Worm (Caenorhabditis elegans) whole organism, late embryonic: Measurements from ENCODE around the gene F26F12.3.
A peak's percentile ranks its signal among the peaks of the same experiment; 100 is the strongest.

Experiments
- F13H6.1 ChIP-seq: sonication (generic microtip); optimal IDR thresholded peaks from 2 replicates; lab custom pipeline; 2016; ENCODE audit warnings: missing genetic modification characterization, missing compliant biosample characterization
- K02D7.2 ChIP-seq: sonication (generic microtip); optimal IDR thresholded peaks from 2 replicates; lab custom pipeline; 2017; ENCODE audit warnings: mild to moderate bottlenecking, missing genetic modification characterization, missing compliant biosample characterization
- K09A11.1 ChIP-seq: sonication (generic microtip); optimal IDR thresholded peaks from 2 replicates; lab custom pipeline; 2017; ENCODE audit warnings: antibody characterized with exemption, mild to moderate bottlenecking, missing genetic modification characterization, missing compliant biosample characterization; ENCODE audit not compliant: insufficient read depth
- T23F11.4 ChIP-seq: fragments of 200-800 bp; sonication (Bioruptor generic); optimal IDR thresholded peaks from 2 replicates; lab custom pipeline; 2018; ENCODE audit warnings: mild to moderate bottlenecking, missing genetic modification characterization, missing compliant biosample characterization
- ceh-14 ChIP-seq: sonication (generic microtip); optimal IDR thresholded peaks from 2 replicates; lab custom pipeline; 2016; ENCODE audit warnings: missing genotype, missing genetic modification characterization, missing compliant biosample characterization
- ceh-18 ChIP-seq: sonication (generic microtip); optimal IDR thresholded peaks from 2 replicates; lab custom pipeline; 2016; ENCODE audit warnings: missing genetic modification characterization, missing compliant biosample characterization
- ceh-19 ChIP-seq: fragments of 200-800 bp; sonication (Bioruptor generic); optimal IDR thresholded peaks from 2 replicates; lab custom pipeline; 2018; ENCODE audit warnings: mild to moderate bottlenecking, missing genetic modification characterization, missing compliant biosample characterization
- ceh-22 ChIP-seq: sonication (generic microtip); optimal IDR thresholded peaks from 2 replicates; lab custom pipeline; 2017; ENCODE audit warnings: missing biosample characterization, missing genetic modification characterization
- ceh-30 ChIP-seq: fragments of 150-350 bp; optimal IDR thresholded peaks from 2 replicates; lab custom pipeline; 2014; ENCODE audit warnings: missing biosample characterization, missing genetic modification characterization
- ceh-34 ChIP-seq: sonication (generic microtip); optimal IDR thresholded peaks from 2 replicates; lab custom pipeline; 2016; ENCODE audit warnings: mild to moderate bottlenecking, missing genetic modification characterization, missing compliant biosample characterization
- ceh-6 ChIP-seq: fragments of 200-800 bp; sonication (Bioruptor generic); optimal IDR thresholded peaks from 2 replicates; lab custom pipeline; 2018; ENCODE audit warnings: mild to moderate bottlenecking, missing genetic modification characterization, missing compliant biosample characterization
- ceh-9 ChIP-seq: sonication (generic microtip); optimal IDR thresholded peaks from 2 replicates; lab custom pipeline; 2016; ENCODE audit warnings: mild to moderate bottlenecking, missing genetic modification characterization, inconsistent platforms, missing compliant biosample characterization
- dmd-4 ChIP-seq: sonication (generic microtip); optimal IDR thresholded peaks from 2 replicates; lab custom pipeline; 2016; ENCODE audit warnings: borderline replicate concordance, missing genetic modification characterization, missing compliant biosample characterization
- elt-2 ChIP-seq: sonication (generic microtip); optimal IDR thresholded peaks from 2 replicates; lab custom pipeline; 2016; ENCODE audit warnings: missing genetic modification reagents, missing genetic modification characterization, missing compliant biosample characterization
- eyg-1 ChIP-seq: sonication (generic microtip); optimal IDR thresholded peaks from 2 replicates; lab custom pipeline; 2016; ENCODE audit warnings: missing genotype, missing genetic modification characterization, missing compliant biosample characterization
- fax-1 ChIP-seq: sonication (generic microtip); optimal IDR thresholded peaks from 2 replicates; lab custom pipeline; 2016; ENCODE audit warnings: missing genotype, missing genetic modification characterization, missing compliant biosample characterization
- fkh-10 ChIP-seq: fragments of 150-350 bp; optimal IDR thresholded peaks from 2 replicates; lab custom pipeline; 2014; ENCODE audit warnings: missing biosample characterization, missing genetic modification reagents, missing genetic modification characterization
- fkh-6 ChIP-seq: sonication (generic microtip); optimal IDR thresholded peaks from 2 replicates; lab custom pipeline; 2016; ENCODE audit warnings: missing genetic modification characterization, missing compliant biosample characterization
- gmeb-2 ChIP-seq: sonication (generic microtip); optimal IDR thresholded peaks from 2 replicates; lab custom pipeline; 2016; ENCODE audit warnings: missing genetic modification characterization, inconsistent platforms, missing compliant biosample characterization
- hlh-6 ChIP-seq: sonication (generic microtip); optimal IDR thresholded peaks from 2 replicates; lab custom pipeline; 2016; ENCODE audit warnings: missing genotype, missing genetic modification characterization, missing compliant biosample characterization
- hlh-8 ChIP-seq: sonication (generic microtip); optimal IDR thresholded peaks from 2 replicates; lab custom pipeline; 2016; ENCODE audit warnings: missing genotype, missing genetic modification characterization, missing compliant biosample characterization
- madf-2 ChIP-seq: sonication (generic microtip); optimal IDR thresholded peaks from 2 replicates; lab custom pipeline; 2017; ENCODE audit warnings: missing genetic modification characterization, missing compliant biosample characterization
- nfya-1 ChIP-seq: sonication (generic microtip); optimal IDR thresholded peaks from 2 replicates; lab custom pipeline; 2017; ENCODE audit warnings: missing genetic modification characterization, mild to moderate bottlenecking, missing compliant biosample characterization, antibody characterized with exemption, moderate library complexity
- nhr-11 ChIP-seq: fragments of 150-350 bp; optimal IDR thresholded peaks from 2 replicates; lab custom pipeline; 2014; ENCODE audit warnings: missing biosample characterization, missing genetic modification characterization
- pag-3 ChIP-seq: sonication (generic microtip); optimal IDR thresholded peaks from 2 replicates; lab custom pipeline; 2016; ENCODE audit warnings: missing compliant biosample characterization, missing genetic modification characterization, borderline replicate concordance
- pat-9 ChIP-seq: fragments of 200-800 bp; sonication (Bioruptor generic); optimal IDR thresholded peaks from 2 replicates; lab custom pipeline; 2018; ENCODE audit warnings: mild to moderate bottlenecking, missing genetic modification characterization, moderate library complexity, missing compliant biosample characterization
- pha-2 ChIP-seq: sonication (generic microtip); optimal IDR thresholded peaks from 2 replicates; lab custom pipeline; 2017; ENCODE audit warnings: mild to moderate bottlenecking, missing genetic modification characterization, missing compliant biosample characterization
- pqm-1 ChIP-seq: sonication (generic microtip); optimal IDR thresholded peaks from 2 replicates; lab custom pipeline; 2016; ENCODE audit warnings: missing genetic modification characterization, missing compliant biosample characterization
- rnt-1 ChIP-seq: sonication (generic microtip); optimal IDR thresholded peaks from 2 replicates; lab custom pipeline; 2016; ENCODE audit warnings: missing genetic modification characterization, missing compliant biosample characterization
- sdc-2 ChIP-seq: sonication (generic microtip); optimal IDR thresholded peaks from 2 replicates; lab custom pipeline; 2016; ENCODE audit warnings: missing genotype, missing genetic modification characterization, missing compliant biosample characterization
- sox-4 ChIP-seq: sonication (generic microtip); optimal IDR thresholded peaks from 2 replicates; lab custom pipeline; 2017; ENCODE audit warnings: mild to moderate bottlenecking, missing genetic modification characterization, inconsistent platforms, missing compliant biosample characterization
- syd-9 ChIP-seq: sonication (generic microtip); optimal IDR thresholded peaks from 2 replicates; lab custom pipeline; 2016; ENCODE audit warnings: mild to moderate bottlenecking, missing genetic modification characterization, moderate library complexity, missing compliant biosample characterization
- tbx-2 ChIP-seq: sonication (generic microtip); optimal IDR thresholded peaks from 2 replicates; lab custom pipeline; 2016; ENCODE audit warnings: missing genetic modification characterization, missing compliant biosample characterization
- tbx-7 ChIP-seq: sonication (generic microtip); optimal IDR thresholded peaks from 2 replicates; lab custom pipeline; 2016; ENCODE audit warnings: missing genotype, missing genetic modification characterization, missing compliant biosample characterization
- unc-42 ChIP-seq: sonication (generic microtip); optimal IDR thresholded peaks from 2 replicates; lab custom pipeline; 2016; ENCODE audit warnings: missing genotype, missing genetic modification characterization, missing compliant biosample characterization
- unc-55 ChIP-seq: sonication (generic microtip); optimal IDR thresholded peaks from 2 replicates; lab custom pipeline; 2017; ENCODE audit warnings: missing biosample characterization, missing genetic modification reagents, missing genetic modification characterization
- unc-86 ChIP-seq: sonication (generic microtip); optimal IDR thresholded peaks from 2 replicates; lab custom pipeline; 2016; ENCODE audit warnings: missing genetic modification characterization, missing compliant biosample characterization

Gene F26F12.3

ce11 chrV:5825478-5825877 lies 20.0 kb downstream of the F26F12.3 start:
- TF ChIP-seq ceh-22 (tag; lab: Kevin White, UChicago) (no peak), ceh-9 (tag; lab: Kevin White, UChicago) (no peak), syd-9 (tag; lab: Kevin White, UChicago) (no peak), pag-3 (no peak), madf-2 (tag; lab: Kevin White, UChicago) (no peak), dmd-4 (tag; lab: Kevin White, UChicago) (no peak), ceh-18 (tag; lab: Kevin White, UChicago) (no peak), ceh-14 (tag; lab: Kevin White, UChicago) (no peak), pha-2 (tag; lab: Kevin White, UChicago) (no peak), sox-4 (tag; lab: Kevin White, UChicago) (no peak), ceh-30 (no peak), fkh-10 (GFP tag; lab: Kevin White, UChicago) (no peak), ceh-34 (tag; lab: Kevin White, UChicago) (no peak), T23F11.4 (GFP tag; lab: Kevin White, UChicago) (no peak)

ce11 chrV:5822968-5823367 lies 22.6 kb downstream of the F26F12.3 start:
- TF ChIP-seq ceh-9 (tag; lab: Kevin White, UChicago) (no peak), hlh-8 (tag; lab: Kevin White, UChicago) (no peak), ceh-14 (tag; lab: Kevin White, UChicago) (no peak), ceh-6 (no peak), tbx-7 (tag; lab: Kevin White, UChicago) (no peak)

- no peak for TF ChIP-seq K09A11.1 (tag; lab: Kevin White, UChicago)
- peak; percentile 26 for TF ChIP-seq elt-2 (tag; lab: Kevin White, UChicago)
Observed at ce11 chrV:5821451-5822143, 23.9 kb downstream of the F26F12.3 start.

- TF ChIP-seq sdc-2 (tag; lab: Kevin White, UChicago) (no peak), fax-1 (tag; lab: Kevin White, UChicago) (no peak), gmeb-2 (no peak), dmd-4 (tag; lab: Kevin White, UChicago) (no peak), pqm-1 (tag; lab: Kevin White, UChicago) (no peak), F13H6.1 (no peak), hlh-6 (tag; lab: Kevin White, UChicago) (no peak), nhr-11 (tag; lab: Kevin White, UChicago) (no peak), ceh-19 (GFP tag; lab: Kevin White, UChicago) (no peak), tbx-7 (tag; lab: Kevin White, UChicago) (no peak), pat-9 (tag; lab: Kevin White, UChicago) (no peak), fkh-6 (tag; lab: Kevin White, UChicago) (no peak), unc-55 (no peak), ceh-9 (tag; lab: Kevin White, UChicago) (no peak), K02D7.2 (tag; lab: Kevin White, UChicago) (no peak), tbx-2 (tag; lab: Kevin White, UChicago) (no peak), pha-2 (tag; lab: Kevin White, UChicago) (no peak), eyg-1 (tag; lab: Kevin White, UChicago) (no peak)
Observed at ce11 chrV:5820401-5820800, 25.1 kb downstream of the F26F12.3 start.

- TF ChIP-seq unc-86 (tag; lab: Kevin White, UChicago) = no peak
- no peak for TF ChIP-seq nfya-1
- no peak for TF ChIP-seq rnt-1 (tag; lab: Kevin White, UChicago)
- no peak for TF ChIP-seq unc-42 (tag; lab: Kevin White, UChicago)
- TF ChIP-seq sox-4 (tag; lab: Kevin White, UChicago) = no peak
- TF ChIP-seq ceh-19 (GFP tag; lab: Kevin White, UChicago) = no peak
Observed at ce11 chrV:5819903-5820302, 25.6 kb downstream of the F26F12.3 start.
